Worm (Caenorhabditis elegans) whole organism, L2 larva: ENCODE measurements around the gene sru-31.

Experiments
- C34F6.9 ChIP-seq: fragments of 150-350 bp; optimal IDR thresholded peaks from 2 replicates; lab custom pipeline; 2014; ENCODE audit warnings: missing biosample characterization, missing genetic modification characterization
- F13H6.1 ChIP-seq: sonication (generic microtip); optimal IDR thresholded peaks from 2 replicates; lab custom pipeline; 2016; ENCODE audit warnings: missing genetic modification characterization, missing compliant biosample characterization
- aly-2 ChIP-seq: fragments of 150-350 bp; optimal IDR thresholded peaks from 2 replicates; lab custom pipeline; 2014; ENCODE audit warnings: missing biosample characterization, missing genetic modification characterization
- ama-1 ChIP-seq: fragments of 150-350 bp; optimal IDR thresholded peaks from 2 replicates; lab custom pipeline; 2018; ENCODE audit warnings: inconsistent platforms
- blmp-1 ChIP-seq: sonication (generic microtip); optimal IDR thresholded peaks from 2 replicates; lab custom pipeline; 2017; ENCODE audit warnings: missing genetic modification characterization, mild to moderate bottlenecking, missing compliant biosample characterization, antibody characterized with exemption, moderate library complexity; ENCODE audit not compliant: insufficient read depth
- ceh-16 ChIP-seq: fragments of 150-350 bp; optimal IDR thresholded peaks from 2 replicates; lab custom pipeline; 2014; ENCODE audit warnings: missing biosample characterization, missing genetic modification characterization
- ceh-82 ChIP-seq: fragments of 150-350 bp; optimal IDR thresholded peaks from 2 replicates; lab custom pipeline; 2014; ENCODE audit warnings: missing biosample characterization, missing genetic modification characterization
- dmd-4 ChIP-seq: sonication (generic microtip); optimal IDR thresholded peaks from 2 replicates; lab custom pipeline; 2017; ENCODE audit warnings: missing biosample characterization, missing genetic modification characterization
- egl-27 ChIP-seq: sonication (generic microtip); optimal IDR thresholded peaks from 3 replicates; lab custom pipeline; 2017; ENCODE audit warnings: missing biosample characterization, missing genetic modification reagents, missing genetic modification characterization
- elt-1 ChIP-seq: fragments of 150-350 bp; optimal IDR thresholded peaks from 2 replicates; lab custom pipeline; 2014; ENCODE audit warnings: missing biosample characterization, missing genetic modification characterization
- elt-3 ChIP-seq: sonication (generic microtip); optimal IDR thresholded peaks from 2 replicates; lab custom pipeline; 2017; ENCODE audit warnings: missing biosample characterization, missing genetic modification characterization
- fos-1 ChIP-seq: fragments of 150-350 bp; optimal IDR thresholded peaks from 2 replicates; lab custom pipeline; 2014; ENCODE audit warnings: missing biosample characterization, missing genetic modification characterization
- gmeb-1 ChIP-seq: fragments of 150-350 bp; optimal IDR thresholded peaks from 2 replicates; lab custom pipeline; 2014; ENCODE audit warnings: missing biosample characterization, missing genetic modification characterization
- lin-11 ChIP-seq: fragments of 150-350 bp; sonication (generic microtip); optimal IDR thresholded peaks from 2 replicates; lab custom pipeline; 2014; ENCODE audit warnings: missing biosample characterization, missing genetic modification characterization, inconsistent platforms, mixed read lengths
- lin-13 ChIP-seq: fragments of 150-350 bp; optimal IDR thresholded peaks from 2 replicates; lab custom pipeline; 2014; ENCODE audit warnings: missing biosample characterization, missing genetic modification reagents, missing genetic modification characterization
- lin-39 ChIP-seq: fragments of 150-350 bp; optimal IDR thresholded peaks from 2 replicates; lab custom pipeline; 2014; ENCODE audit warnings: missing biosample characterization, missing genetic modification reagents, missing genetic modification characterization
- lsy-2 ChIP-seq, 2 experiments: fragments of 150-350 bp in 1 of 2; sonication (generic microtip) in 1 of 2; optimal IDR thresholded peaks; 2 replicates each; lab custom pipeline; 2014 to 2017; ENCODE audit warnings: missing biosample characterization in 2 of 2, missing genetic modification characterization in 2 of 2
- mab-5 ChIP-seq: fragments of 150-350 bp; optimal IDR thresholded peaks from 2 replicates; lab custom pipeline; 2014; ENCODE audit warnings: missing biosample characterization, missing genetic modification characterization
- mbf-1 ChIP-seq: sonication (generic microtip); optimal IDR thresholded peaks from 2 replicates; lab custom pipeline; 2017; ENCODE audit warnings: missing biosample characterization, missing genetic modification characterization
- nhr-10 ChIP-seq: sonication (generic microtip); optimal IDR thresholded peaks from 2 replicates; lab custom pipeline; 2017; ENCODE audit warnings: missing biosample characterization, missing genetic modification characterization
- nhr-12 ChIP-seq: fragments of 150-350 bp; optimal IDR thresholded peaks from 2 replicates; lab custom pipeline; 2014; ENCODE audit warnings: missing biosample characterization, missing genetic modification characterization
- nhr-129 ChIP-seq: fragments of 150-350 bp; optimal IDR thresholded peaks from 2 replicates; lab custom pipeline; 2014; ENCODE audit warnings: missing biosample characterization, missing genetic modification characterization
- nhr-23 ChIP-seq: fragments of 150-350 bp; optimal IDR thresholded peaks from 2 replicates; lab custom pipeline; 2014; ENCODE audit warnings: missing biosample characterization, missing genetic modification reagents, missing genetic modification characterization
- nhr-237 ChIP-seq: fragments of 150-350 bp; optimal IDR thresholded peaks from 2 replicates; lab custom pipeline; 2014; ENCODE audit warnings: missing biosample characterization, missing genetic modification characterization
- nhr-25 ChIP-seq: fragments of 150-350 bp; sonication (generic microtip); optimal IDR thresholded peaks from 3 replicates; lab custom pipeline; 2014; ENCODE audit warnings: missing biosample characterization, missing genetic modification characterization
- nhr-6 ChIP-seq: fragments of 150-350 bp; optimal IDR thresholded peaks from 2 replicates; lab custom pipeline; 2014; ENCODE audit warnings: missing biosample characterization, missing genetic modification characterization
- sem-4 ChIP-seq: fragments of 150-350 bp; optimal IDR thresholded peaks from 2 replicates; lab custom pipeline; 2014; ENCODE audit warnings: missing biosample characterization, missing genetic modification reagents, missing genetic modification characterization
- skn-1 ChIP-seq: sonication (generic microtip); optimal IDR thresholded peaks from 2 replicates; lab custom pipeline; 2017; ENCODE audit warnings: missing biosample characterization, missing genetic modification characterization
- snpc-4 ChIP-seq: fragments of 150-350 bp; optimal IDR thresholded peaks from 2 replicates; lab custom pipeline; 2014; ENCODE audit warnings: missing biosample characterization, missing genetic modification characterization
- unc-39 ChIP-seq: fragments of 150-350 bp; optimal IDR thresholded peaks from 2 replicates; lab custom pipeline; 2014; ENCODE audit warnings: missing biosample characterization, missing genetic modification characterization
- unc-55 ChIP-seq: fragments of 150-350 bp; sonication (generic microtip); optimal IDR thresholded peaks from 3 replicates; lab custom pipeline; 2014; ENCODE audit warnings: missing biosample characterization, missing genetic modification reagents, missing genetic modification characterization
- zag-1 ChIP-seq: fragments of 150-350 bp; optimal IDR thresholded peaks from 2 replicates; lab custom pipeline; 2014; ENCODE audit warnings: missing biosample characterization, missing genetic modification characterization
- ztf-1 ChIP-seq: fragments of 200-800 bp; sonication (Bioruptor generic); conservative IDR thresholded peaks from 2 replicates; pipeline ENCODE4 v1.3.6; 2022; ENCODE audit warnings: missing genetic modification characterization, missing compliant biosample characterization
- ztf-11 ChIP-seq: sonication (generic microtip); optimal IDR thresholded peaks from 2 replicates; lab custom pipeline; 2017; ENCODE audit warnings: missing biosample characterization, missing genetic modification characterization

The sru-31 gene

ce11 chrV:9812216-9812615, 4.3 kb upstream of the sru-31 start:
- TF ChIP-seq nhr-129 (tag; lab: Kevin White, UChicago): no peak
- no peak for TF ChIP-seq nhr-6
- no peak for TF ChIP-seq elt-1
- TF ChIP-seq nhr-23: no peak
- no peak for TF ChIP-seq lin-13 (GFP tag; lab: Kevin White, UChicago)
- TF ChIP-seq, all 48 proteins: peak for 0

ce11 chrV:9813527-9813926, 3.0 kb upstream of the sru-31 start, which contains the start of gene sru-30:
sru-30 (plus strand) TSS chrV:9813827.
- TF ChIP-seq nhr-10 (tag; lab: Kevin White, UChicago) (no peak), ama-1 (lab: Kevin White, UChicago) (no peak), ztf-1 (no peak), ztf-11 (tag; lab: Kevin White, UChicago) (no peak), unc-55 (GFP tag; lab: Kevin White, UChicago) (no peak), fos-1 (tag; lab: Kevin White, UChicago) (no peak), elt-3 (tag; lab: Kevin White, UChicago) (no peak), nhr-25 (tag; lab: Kevin White, UChicago) (no peak), blmp-1 (no peak), ceh-16 (tag; lab: Kevin White, UChicago) (no peak), lsy-2 (tag; optimal IDR thresholded peaks at IDR 0.05; lab: Kevin White, UChicago) (no peak)

ce11 chrV:9821724-9822123, 5.2 kb downstream of the sru-31 start, which contains the start of gene str-193:
str-193 (minus strand) TSS chrV:9821824.
- no peak for TF ChIP-seq nhr-10 (tag; lab: Kevin White, UChicago)
- TF ChIP-seq mab-5 (tag; lab: Kevin White, UChicago): no peak
- TF ChIP-seq egl-27: no peak
- TF ChIP-seq gmeb-1: no peak
- TF ChIP-seq nhr-12: no peak
- TF ChIP-seq C34F6.9 (tag; lab: Kevin White, UChicago): no peak
- TF ChIP-seq unc-55 (GFP tag; lab: Kevin White, UChicago): no peak
- no peak for TF ChIP-seq ama-1 (lab: Kevin White, UChicago)
- no peak for TF ChIP-seq ztf-1
- TF ChIP-seq sem-4: no peak
- no peak for TF ChIP-seq nhr-129 (tag; lab: Kevin White, UChicago)
- TF ChIP-seq fos-1 (tag; lab: Kevin White, UChicago): no peak
- no peak for TF ChIP-seq F13H6.1 (tag; lab: Kevin White, UChicago)
- TF ChIP-seq nhr-23: no peak
- no peak for TF ChIP-seq lin-13 (GFP tag; lab: Kevin White, UChicago)
- no peak for TF ChIP-seq lin-39 (tag; lab: Kevin White, UChicago)

- TF ChIP-seq dmd-4 (no peak), blmp-1 (no peak), mbf-1 (tag; lab: Kevin White, UChicago) (no peak), mab-5 (tag; lab: Kevin White, UChicago) (no peak), fos-1 (tag; lab: Kevin White, UChicago) (no peak), aly-2 (tag; lab: Kevin White, UChicago) (no peak), nhr-23 (no peak), lin-39 (tag; lab: Kevin White, UChicago) (no peak), ztf-11 (tag; lab: Kevin White, UChicago) (no peak), zag-1 (no peak), unc-55 (GFP tag; lab: Kevin White, UChicago) (no peak), nhr-237 (no peak), nhr-12 (no peak), lin-11 (tag; lab: Kevin White, UChicago) (no peak), sem-4 (no peak), ceh-82 (no peak)
These were observed 7.7 kb downstream of the sru-31 start, which contains the start of gene str-2 for ce11 chrV:9824149-9824548. str-2 (minus strand) TSS chrV:9824249.

- TF ChIP-seq lin-39 (tag; lab: Kevin White, UChicago): no peak
- no peak for TF ChIP-seq snpc-4 (tag; lab: Kevin White, UChicago)
- no peak for TF ChIP-seq unc-39 (tag; lab: Kevin White, UChicago)
- TF ChIP-seq skn-1 (tag; lab: Kevin White, UChicago): no peak
- no peak for TF ChIP-seq nhr-25 (tag; lab: Kevin White, UChicago)
- no peak for TF ChIP-seq aly-2 (tag; lab: Kevin White, UChicago)
- no peak for TF ChIP-seq ama-1 (lab: Kevin White, UChicago)
These were observed 17.4 kb downstream of the sru-31 start, which contains the start of gene sru-40 for ce11 chrV:9833900-9834299. sru-40 (minus strand) TSS chrV:9834000.
